Worm (Caenorhabditis elegans) whole organism, L1 larva: ENCODE results near the gene tyr-6.

ENCODE experiments used
- ceh-90 ChIP-seq: sonication (generic microtip); optimal IDR thresholded peaks from 2 replicates; lab custom pipeline; 2016; ENCODE audit warnings: missing genetic modification characterization, missing compliant biosample characterization
- isw-1 ChIP-seq: fragments of 200-800 bp; sonication (Bioruptor generic); IDR thresholded peaks from 2 replicates; pipeline ENCODE4 v1.3.6; 2022; ENCODE audit warnings: missing genetic modification characterization, missing compliant biosample characterization
- lin-39 ChIP-seq: fragments of 150-350 bp; optimal IDR thresholded peaks from 2 replicates; lab custom pipeline; 2014; ENCODE audit warnings: missing biosample characterization, missing genetic modification reagents, missing genetic modification characterization
- lir-3 ChIP-seq: sonication (generic microtip); optimal IDR thresholded peaks from 2 replicates; lab custom pipeline; 2016; ENCODE audit warnings: mild to moderate bottlenecking, missing genetic modification characterization, moderate library complexity, missing compliant biosample characterization; ENCODE audit not compliant: poor library complexity
- lsy-2 ChIP-seq, 2 experiments: fragments of 150-350 bp; optimal IDR thresholded peaks; 2 replicates each; lab custom pipeline; 2014; ENCODE audit warnings: missing biosample characterization in 2 of 2, missing genetic modification characterization in 2 of 2
- nhr-84 ChIP-seq: sonication (generic microtip); optimal IDR thresholded peaks from 2 replicates; lab custom pipeline; 2017; ENCODE audit warnings: missing biosample characterization, missing genetic modification characterization
- sox-4 ChIP-seq: sonication (generic microtip); optimal IDR thresholded peaks from 2 replicates; lab custom pipeline; 2016; ENCODE audit warnings: missing genetic modification characterization, missing compliant biosample characterization
- unc-130 ChIP-seq: fragments of 150-350 bp; optimal IDR thresholded peaks from 2 replicates; lab custom pipeline; 2017; ENCODE audit warnings: missing biosample characterization, missing genetic modification characterization, inconsistent platforms
- ztf-11 ChIP-seq, 2 experiments: sonication (generic microtip); optimal IDR thresholded peaks; 2 replicates each; lab custom pipeline; 2016 to 2017; ENCODE audit warnings: missing genetic modification characterization in 2 of 2, missing biosample characterization in 1 of 2, missing compliant biosample characterization in 1 of 2

DNA sequence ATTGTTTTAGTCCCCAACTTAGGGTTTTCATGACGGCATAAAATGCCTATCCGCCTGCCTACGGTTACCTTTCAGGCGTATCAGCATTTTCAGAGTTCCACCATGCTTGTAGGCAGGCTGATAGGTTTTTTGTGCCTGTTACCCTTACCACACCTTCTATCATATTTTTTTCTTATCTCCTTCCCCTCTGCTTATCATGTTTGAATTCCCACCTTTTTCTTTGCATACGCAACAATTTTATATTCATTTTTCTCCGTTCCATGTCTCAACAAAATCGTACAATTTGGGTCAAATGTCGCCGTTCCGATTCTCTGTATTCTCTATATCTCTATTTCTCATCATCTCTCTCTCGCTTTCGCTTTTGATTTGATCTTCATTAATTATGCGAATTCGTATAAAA, 39.3 kb downstream of the tyr-6 start, which contains the start of gene C01G5.9:
- TF ChIP-seq nhr-84 (tag; lab: Kevin White, UChicago), result no peak
- no peak for TF ChIP-seq lsy-2 (tag; optimal IDR thresholded peaks at IDR 0.05; lab: Kevin White, UChicago)
- TF ChIP-seq lir-3 (tag; lab: Kevin White, UChicago), result no peak
- no peak for TF ChIP-seq sox-4 (tag; lab: Kevin White, UChicago)
- TF ChIP-seq isw-1 (GFP tag; lab: Robert Waterston, UW), result no peak
- no peak for TF ChIP-seq unc-130 (tag; lab: Kevin White, UChicago)
- TF ChIP-seq ceh-90 (tag; lab: Kevin White, UChicago), result no peak
- TF ChIP-seq ztf-11 (tag; optimal IDR thresholded peaks at IDR 0.05; lab: Kevin White, UChicago), result no peak
- no peak for TF ChIP-seq lin-39 (tag; lab: Kevin White, UChicago)
